Worm (Caenorhabditis elegans) whole organism, L3 larva: ENCODE results near the gene kup-1.
A peak's percentile ranks its signal among the peaks of the same experiment; 100 is the strongest.

ENCODE experiments used
- aly-2 ChIP-seq: fragments of 150-350 bp; optimal IDR thresholded peaks from 2 replicates; lab custom pipeline; 2014; ENCODE audit warnings: missing biosample characterization, missing genetic modification characterization
- egl-27 ChIP-seq: sonication (generic microtip); optimal IDR thresholded peaks from 4 replicates; lab custom pipeline; 2017; ENCODE audit warnings: missing biosample characterization, missing genetic modification reagents, missing genetic modification characterization
- eor-1 ChIP-seq, 2 experiments: fragments of 150-350 bp; optimal IDR thresholded peaks; 2 replicates each; lab custom pipeline; 2014 to 2018; ENCODE audit warnings: missing biosample characterization in 2 of 2, missing genetic modification characterization in 2 of 2
- fkh-2 ChIP-seq: fragments of 150-350 bp; optimal IDR thresholded peaks from 2 replicates; lab custom pipeline; 2014; ENCODE audit warnings: missing biosample characterization, missing genetic modification reagents, missing genetic modification characterization
- nhr-237 ChIP-seq: fragments of 150-350 bp; optimal IDR thresholded peaks from 2 replicates; lab custom pipeline; 2014; ENCODE audit warnings: missing biosample characterization, missing genetic modification characterization
- nhr-25 ChIP-seq: sonication (generic microtip); optimal IDR thresholded peaks from 2 replicates; lab custom pipeline; 2017; ENCODE audit warnings: missing biosample characterization, missing genetic modification characterization
- pha-4 ChIP-seq: fragments of 150-350 bp; optimal IDR thresholded peaks from 2 replicates; lab custom pipeline; 2014; ENCODE audit warnings: missing biosample characterization, missing genetic modification reagents, missing genetic modification characterization
- tbx-2 ChIP-seq: sonication (generic microtip); optimal IDR thresholded peaks from 2 replicates; lab custom pipeline; 2016; ENCODE audit warnings: mild to moderate bottlenecking, missing genetic modification characterization, missing compliant biosample characterization
- unc-62 ChIP-seq: fragments of 150-350 bp; sonication (generic microtip); optimal IDR thresholded peaks from 4 replicates; lab custom pipeline; 2014; ENCODE audit warnings: missing biosample characterization, missing genetic modification reagents, missing genetic modification characterization
- ztf-4 ChIP-seq: fragments of 150-350 bp; optimal IDR thresholded peaks from 2 replicates; lab custom pipeline; 2014; ENCODE audit warnings: missing biosample characterization, missing genetic modification characterization

- TF ChIP-seq pha-4 (tag; lab: Kevin White, UChicago) (peak; percentile 54), fkh-2 (no peak), ztf-4 (tag; lab: Kevin White, UChicago) (no peak), egl-27 (tag; lab: Kevin White, UChicago) (no peak), nhr-25 (no peak), tbx-2 (tag; lab: Kevin White, UChicago) (no peak), unc-62 (GFP tag; lab: Kevin White, UChicago) (no peak), aly-2 (no peak), eor-1 (tag; optimal IDR thresholded peaks at IDR 0.05; lab: Kevin White, UChicago) (no peak), nhr-237 (tag; lab: Kevin White, UChicago) (no peak)
These were observed 37.7 kb downstream of the kup-1 start, which contains the start of gene cpr-9 for ce11 chrV:12002866-12003485.
